Fruit fly (Drosophila melanogaster) whole organism: Measurements from ENCODE around the gene CG34328.

ENCODE experiments used
- CG8478 ChIP-seq: fragments of >200 bp; optimal IDR thresholded peaks from 2 replicates; lab custom pipeline; 2018; ENCODE audit warnings: inconsistent platforms
- Dll ChIP-seq: fragments of >200 bp; optimal IDR thresholded peaks from 2 replicates; lab custom pipeline; 2017
- EcR ChIP-seq, 2 experiments: fragments of >200 bp; optimal IDR thresholded peaks; 2 replicates each; lab custom pipeline; 2017; ENCODE audit warnings: missing biosample characterization in 2 of 2, missing genetic modification characterization in 2 of 2, missing genetic modification reagents in 2 of 2
- psq ChIP-seq: fragments of >200 bp; optimal IDR thresholded peaks from 2 replicates; lab custom pipeline; 2017

dm6 chrX:18369767-18370166, 30.1 kb downstream of the CG34328 start:
- TF ChIP-seq EcR (GFP tag; optimal IDR thresholded peaks at IDR 0.05; lab: Kevin White, UChicago), result no peak
- TF ChIP-seq CG8478 (lab: Kevin White, UChicago), result no peak
- no peak for TF ChIP-seq psq (lab: Kevin White, UChicago)
- no peak for TF ChIP-seq Dll (lab: Kevin White, UChicago)
